Worm (Caenorhabditis elegans): ENCODE data around the gene dig-1.

The dig-1 gene

ce11 chrIII:6711590-6711989, 34.5 kb upstream of the dig-1 start, which contains the start of gene F37A4.5:
Gene F37A4.5 (plus strand): TSS chrIII:6711890.
- TF ChIP-seq gei-17 (GFP tag; optimal IDR thresholded peaks at IDR 0.05) (no peak), F57C9.4 (tag; optimal IDR thresholded peaks at IDR 0.05) (no peak), Y67H2A.10 (GFP tag; conservative IDR thresholded peaks at IDR 0.05) (no peak), ztf-6 (GFP tag; IDR thresholded peaks at IDR 0.05) (no peak), nfya-2 (GFP tag; IDR thresholded peaks at IDR 0.05) (no peak), Y53F4B.3 (GFP tag; IDR thresholded peaks at IDR 0.05) (no peak), atf-7 (tag; optimal IDR thresholded peaks at IDR 0.05) (no peak), ztf-3 (GFP tag; optimal IDR thresholded peaks at IDR 0.05) (no peak), dpl-1 (GFP tag; optimal IDR thresholded peaks at IDR 0.05) (no peak), mes-4 (tag; optimal IDR thresholded peaks at IDR 0.05) (no peak), ZK185.1 (tag; optimal IDR thresholded peaks at IDR 0.05; ENCODE audit: poor library complexity, severe bottlenecking) (no peak), dox-1 (GFP tag; IDR thresholded peaks at IDR 0.05) (no peak)

- TF ChIP-seq aptf-3 (GFP tag; IDR thresholded peaks at IDR 0.05), result no peak
- TF ChIP-seq Y56A3A.18 (GFP tag; IDR thresholded peaks at IDR 0.05), result no peak
- no peak for TF ChIP-seq nhr-90 (tag; optimal IDR thresholded peaks at IDR 0.05)
- TF ChIP-seq bed-1 (GFP tag; IDR thresholded peaks at IDR 0.05), result no peak
- no peak for TF ChIP-seq ztf-26 (tag; optimal IDR thresholded peaks at IDR 0.05)
- no peak for TF ChIP-seq Y67H2A.10 (GFP tag; conservative IDR thresholded peaks at IDR 0.05)
- TF ChIP-seq bed-2 (GFP tag; IDR thresholded peaks at IDR 0.05), result no peak
- TF ChIP-seq F52B5.7 (tag; optimal IDR thresholded peaks at IDR 0.05), result no peak
- TF ChIP-seq sdz-38 (tag; optimal IDR thresholded peaks at IDR 0.05), result no peak
- TF ChIP-seq hrde-1 (tag; optimal IDR thresholded peaks at IDR 0.05; ENCODE audit: borderline replicate concordance), result no peak
- TF ChIP-seq rpc-1 (optimal IDR thresholded peaks at IDR 0.05), result no peak
- TF ChIP-seq rpc-1 (tag; optimal IDR thresholded peaks at IDR 0.05), result no peak
- TF ChIP-seq lsy-27 (tag; optimal IDR thresholded peaks at IDR 0.05; ENCODE audit: borderline replicate concordance, insufficient read depth), result no peak
- no peak for TF ChIP-seq dpl-1 (GFP tag; optimal IDR thresholded peaks at IDR 0.05)
- TF ChIP-seq akir-1 (GFP tag; optimal IDR thresholded peaks at IDR 0.05), result no peak
- TF ChIP-seq gei-17 (GFP tag; optimal IDR thresholded peaks at IDR 0.05), result no peak
- TF ChIP-seq hsf-1 (GFP tag; IDR thresholded peaks at IDR 0.05), result no peak
- TF ChIP-seq lsl-1 (GFP tag; optimal IDR thresholded peaks at IDR 0.05), result no peak
- TF ChIP-seq sptf-2 (GFP tag; optimal IDR thresholded peaks at IDR 0.05), result no peak
Measured at ce11 chrIII:6713266-6713665, 32.8 kb upstream of the dig-1 start, which contains the start of gene F37A4.4. Gene F37A4.4 (plus strand): TSS chrIII:6713566.

ce11 chrIII:6718270-6718669, 27.8 kb upstream of the dig-1 start, which contains the start of gene F37A4.3:
Gene F37A4.3 (plus strand): TSS chrIII:6718570.
- TF ChIP-seq nfyb-1 (GFP tag; IDR thresholded peaks at IDR 0.05) (no peak), unc-62 (GFP tag; optimal IDR thresholded peaks at IDR 0.05) (no peak), xnd-1 (tag; optimal IDR thresholded peaks at IDR 0.05) (no peak), ZK185.1 (tag; optimal IDR thresholded peaks at IDR 0.05; ENCODE audit: poor library complexity, severe bottlenecking) (no peak), sea-2 (GFP tag; IDR thresholded peaks at IDR 0.05) (no peak), ztf-22 (GFP tag; optimal IDR thresholded peaks at IDR 0.05) (no peak), sptf-2 (GFP tag; optimal IDR thresholded peaks at IDR 0.05) (no peak), tbp1 (GFP tag; optimal IDR thresholded peaks at IDR 0.05) (no peak)

ce11 chrIII:6722208-6722679, 23.9 kb upstream of the dig-1 start, which contains the start of the genes bath-41 and F37A4.2:
Gene bath-41 (minus strand): TSS chrIII:6722258.
Gene F37A4.2 (plus strand): TSS chrIII:6722454.
- TF ChIP-seq madf-6 (GFP tag; IDR thresholded peaks at IDR 0.05), result peak; percentile 78
- peak; percentile 94 for TF ChIP-seq attf-3 (GFP tag; conservative IDR thresholded peaks at IDR 0.05)
- peak; percentile 53 for TF ChIP-seq dpl-1 (GFP tag; optimal IDR thresholded peaks at IDR 0.05)
- TF ChIP-seq F10E7.11 (tag; optimal IDR thresholded peaks at IDR 0.05), result no peak
- TF ChIP-seq K11D2.4 (GFP tag; IDR thresholded peaks at IDR 0.05), result no peak
- no peak for TF ChIP-seq ztf-28 (GFP tag; IDR thresholded peaks at IDR 0.05)
- TF ChIP-seq efl-1 (GFP tag; optimal IDR thresholded peaks at IDR 0.05), result peak; percentile 82
- TF ChIP-seq madf-8 (GFP tag; conservative IDR thresholded peaks at IDR 0.05), result 0 out of 2 replicates have a peak, but pooled peaks have one; percentile 14
- peak; percentile 72 for TF ChIP-seq hsf-1 (GFP tag; IDR thresholded peaks at IDR 0.05)
- peak in 1 of 3 experiments; percentile 21 for TF ChIP-seq lin-35 (GFP tag; optimal IDR thresholded peaks at IDR 0.05)
- peak; percentile 32 for TF ChIP-seq xnd-1 (tag; optimal IDR thresholded peaks at IDR 0.05)
